Worm (Caenorhabditis elegans) whole organism, L2 larva: ENCODE results near the gene fbxb-105.

Experiments
- F13H6.1 ChIP-seq: sonication (generic microtip); optimal IDR thresholded peaks from 2 replicates; lab custom pipeline; 2016; ENCODE audit warnings: missing genetic modification characterization, missing compliant biosample characterization
- R02D3.7 ChIP-seq: fragments of 150-350 bp; optimal IDR thresholded peaks from 2 replicates; lab custom pipeline; 2014; ENCODE audit warnings: missing biosample characterization, missing genetic modification characterization
- ZK546.5 ChIP-seq: sonication (generic microtip); optimal IDR thresholded peaks from 2 replicates; lab custom pipeline; 2017; ENCODE audit warnings: missing biosample characterization, missing genetic modification characterization
- alr-1 ChIP-seq: fragments of 150-350 bp; optimal IDR thresholded peaks from 2 replicates; lab custom pipeline; 2014; ENCODE audit warnings: missing biosample characterization, missing genetic modification characterization
- aly-2 ChIP-seq: fragments of 150-350 bp; optimal IDR thresholded peaks from 2 replicates; lab custom pipeline; 2014; ENCODE audit warnings: missing biosample characterization, missing genetic modification characterization
- ama-1 ChIP-seq: fragments of 150-350 bp; optimal IDR thresholded peaks from 2 replicates; lab custom pipeline; 2018; ENCODE audit warnings: inconsistent platforms
- ceh-16 ChIP-seq: fragments of 150-350 bp; optimal IDR thresholded peaks from 2 replicates; lab custom pipeline; 2014; ENCODE audit warnings: missing biosample characterization, missing genetic modification characterization
- ceh-82 ChIP-seq: fragments of 150-350 bp; optimal IDR thresholded peaks from 2 replicates; lab custom pipeline; 2014; ENCODE audit warnings: missing biosample characterization, missing genetic modification characterization
- crh-2 ChIP-seq: sonication (generic microtip); optimal IDR thresholded peaks from 2 replicates; lab custom pipeline; 2017; ENCODE audit warnings: missing biosample characterization, missing genetic modification characterization
- dmd-4 ChIP-seq: sonication (generic microtip); optimal IDR thresholded peaks from 2 replicates; lab custom pipeline; 2017; ENCODE audit warnings: missing biosample characterization, missing genetic modification characterization
- egl-27 ChIP-seq: sonication (generic microtip); optimal IDR thresholded peaks from 3 replicates; lab custom pipeline; 2017; ENCODE audit warnings: missing biosample characterization, missing genetic modification reagents, missing genetic modification characterization
- elt-1 ChIP-seq: fragments of 150-350 bp; optimal IDR thresholded peaks from 2 replicates; lab custom pipeline; 2014; ENCODE audit warnings: missing biosample characterization, missing genetic modification characterization
- elt-3 ChIP-seq: sonication (generic microtip); optimal IDR thresholded peaks from 2 replicates; lab custom pipeline; 2017; ENCODE audit warnings: missing biosample characterization, missing genetic modification characterization
- fos-1 ChIP-seq: fragments of 150-350 bp; optimal IDR thresholded peaks from 2 replicates; lab custom pipeline; 2014; ENCODE audit warnings: missing biosample characterization, missing genetic modification characterization
- gmeb-1 ChIP-seq: fragments of 150-350 bp; optimal IDR thresholded peaks from 2 replicates; lab custom pipeline; 2014; ENCODE audit warnings: missing biosample characterization, missing genetic modification characterization
- lin-13 ChIP-seq: fragments of 150-350 bp; optimal IDR thresholded peaks from 2 replicates; lab custom pipeline; 2014; ENCODE audit warnings: missing biosample characterization, missing genetic modification reagents, missing genetic modification characterization
- lin-39 ChIP-seq: fragments of 150-350 bp; optimal IDR thresholded peaks from 2 replicates; lab custom pipeline; 2014; ENCODE audit warnings: missing biosample characterization, missing genetic modification reagents, missing genetic modification characterization
- lsy-2 ChIP-seq, 2 experiments: fragments of 150-350 bp in 1 of 2; sonication (generic microtip) in 1 of 2; optimal IDR thresholded peaks; 2 replicates each; lab custom pipeline; 2014 to 2017; ENCODE audit warnings: missing biosample characterization in 2 of 2, missing genetic modification characterization in 2 of 2
- mbf-1 ChIP-seq: sonication (generic microtip); optimal IDR thresholded peaks from 2 replicates; lab custom pipeline; 2017; ENCODE audit warnings: missing biosample characterization, missing genetic modification characterization
- mdl-1 ChIP-seq, 2 experiments: fragments of 150-350 bp in 1 of 2; sonication (generic microtip) in 1 of 2; optimal IDR thresholded peaks; 2 replicates each; lab custom pipeline; 2017; ENCODE audit warnings: missing biosample characterization in 2 of 2, missing genetic modification characterization in 2 of 2
- nhr-10 ChIP-seq: sonication (generic microtip); optimal IDR thresholded peaks from 2 replicates; lab custom pipeline; 2017; ENCODE audit warnings: missing biosample characterization, missing genetic modification characterization
- nhr-11 ChIP-seq: fragments of 150-350 bp; optimal IDR thresholded peaks from 2 replicates; lab custom pipeline; 2014; ENCODE audit warnings: missing biosample characterization, missing genetic modification characterization
- nhr-12 ChIP-seq: fragments of 150-350 bp; optimal IDR thresholded peaks from 2 replicates; lab custom pipeline; 2014; ENCODE audit warnings: missing biosample characterization, missing genetic modification characterization
- nhr-21 ChIP-seq: fragments of 150-350 bp; optimal IDR thresholded peaks from 2 replicates; lab custom pipeline; 2014; ENCODE audit warnings: missing biosample characterization, missing genetic modification characterization
- nhr-23 ChIP-seq: fragments of 150-350 bp; optimal IDR thresholded peaks from 2 replicates; lab custom pipeline; 2014; ENCODE audit warnings: missing biosample characterization, missing genetic modification reagents, missing genetic modification characterization
- nhr-237 ChIP-seq: fragments of 150-350 bp; optimal IDR thresholded peaks from 2 replicates; lab custom pipeline; 2014; ENCODE audit warnings: missing biosample characterization, missing genetic modification characterization
- nhr-25 ChIP-seq: fragments of 150-350 bp; sonication (generic microtip); optimal IDR thresholded peaks from 3 replicates; lab custom pipeline; 2014; ENCODE audit warnings: missing biosample characterization, missing genetic modification characterization
- nhr-6 ChIP-seq: fragments of 150-350 bp; optimal IDR thresholded peaks from 2 replicates; lab custom pipeline; 2014; ENCODE audit warnings: missing biosample characterization, missing genetic modification characterization
- nhr-77 ChIP-seq: fragments of 150-350 bp; optimal IDR thresholded peaks from 2 replicates; lab custom pipeline; 2014; ENCODE audit warnings: missing biosample characterization, missing genetic modification characterization
- peb-1 ChIP-seq: fragments of 150-350 bp; optimal IDR thresholded peaks from 2 replicates; lab custom pipeline; 2014; ENCODE audit warnings: missing biosample characterization, missing genetic modification characterization
- sem-4 ChIP-seq: fragments of 150-350 bp; optimal IDR thresholded peaks from 2 replicates; lab custom pipeline; 2014; ENCODE audit warnings: missing biosample characterization, missing genetic modification reagents, missing genetic modification characterization
- skn-1 ChIP-seq: sonication (generic microtip); optimal IDR thresholded peaks from 2 replicates; lab custom pipeline; 2017; ENCODE audit warnings: missing biosample characterization, missing genetic modification characterization
- sma-3 ChIP-seq: sonication (generic microtip); optimal IDR thresholded peaks from 2 replicates; lab custom pipeline; 2016; ENCODE audit warnings: missing genetic modification reagents, missing genetic modification characterization, missing compliant biosample characterization
- snpc-4 ChIP-seq: fragments of 150-350 bp; optimal IDR thresholded peaks from 2 replicates; lab custom pipeline; 2014; ENCODE audit warnings: missing biosample characterization, missing genetic modification characterization
- unc-39 ChIP-seq: fragments of 150-350 bp; optimal IDR thresholded peaks from 2 replicates; lab custom pipeline; 2014; ENCODE audit warnings: missing biosample characterization, missing genetic modification characterization
- zag-1 ChIP-seq: fragments of 150-350 bp; optimal IDR thresholded peaks from 2 replicates; lab custom pipeline; 2014; ENCODE audit warnings: missing biosample characterization, missing genetic modification characterization
- ztf-1 ChIP-seq: fragments of 200-800 bp; sonication (Bioruptor generic); conservative IDR thresholded peaks from 2 replicates; pipeline ENCODE4 v1.3.6; 2022; ENCODE audit warnings: missing genetic modification characterization, missing compliant biosample characterization
- ztf-4 ChIP-seq: fragments of 150-350 bp; optimal IDR thresholded peaks from 2 replicates; lab custom pipeline; 2014; ENCODE audit warnings: missing biosample characterization, missing genetic modification characterization

Gene fbxb-105

DNA sequence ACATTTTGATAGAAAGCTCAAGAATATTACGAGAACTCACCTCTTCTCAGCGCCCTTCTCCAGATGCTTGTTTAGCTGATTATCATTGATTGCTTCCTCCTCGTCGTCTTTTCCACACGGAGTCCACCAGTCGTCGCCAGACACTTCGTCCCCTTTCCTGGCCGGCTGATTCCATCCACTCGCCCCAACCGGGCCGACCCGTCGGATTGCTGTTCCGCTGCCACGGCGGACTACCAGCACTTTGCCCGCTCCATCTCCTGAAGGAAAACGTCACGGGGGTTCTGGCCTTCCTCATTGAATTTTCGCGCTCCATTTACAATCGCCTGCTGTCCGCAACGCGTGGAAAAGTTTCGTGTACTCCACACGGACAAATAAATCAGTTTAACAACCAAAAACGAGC, 12.7 kb upstream of the fbxb-105 start:
- TF ChIP-seq nhr-6 (no peak), ZK546.5 (no peak), dmd-4 (tag; lab: Kevin White, UChicago) (no peak), lsy-2 (tag; optimal IDR thresholded peaks at IDR 0.05; lab: Kevin White, UChicago) (no peak), alr-1 (tag; lab: Kevin White, UChicago) (no peak), ama-1 (no peak), zag-1 (tag; lab: Kevin White, UChicago) (no peak), peb-1 (tag; lab: Kevin White, UChicago) (no peak), skn-1 (no peak), fos-1 (no peak), nhr-77 (tag; lab: Kevin White, UChicago) (no peak), snpc-4 (no peak)

DNA sequence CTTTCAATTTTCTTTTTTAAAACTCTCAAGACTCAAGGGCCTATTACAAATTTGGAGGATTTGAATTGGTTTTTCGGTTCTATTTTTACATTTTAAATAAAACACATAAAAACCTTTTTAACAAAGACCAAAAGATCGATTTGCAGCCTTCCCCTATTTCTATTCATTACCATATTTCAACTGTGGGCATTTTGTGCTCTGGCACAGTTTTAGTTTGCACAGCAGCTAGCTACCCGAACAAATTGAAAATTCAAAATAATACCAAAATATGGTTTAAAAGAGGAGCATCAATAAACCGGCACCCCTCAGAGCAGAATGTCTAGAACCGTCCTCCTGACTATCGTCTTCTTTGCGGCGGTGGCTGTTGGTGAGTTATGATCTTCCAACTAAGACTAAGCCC, 10.7 kb upstream of the fbxb-105 start, which contains the start of gene F08D12.2:
Gene F08D12.2, plus strand, starts transcription at position 301 of the 400 bp plus-strand sequence.
- TF ChIP-seq ZK546.5 = no peak
- TF ChIP-seq ceh-82 (tag; lab: Kevin White, UChicago) = no peak
- no peak for TF ChIP-seq elt-1 (tag; lab: Kevin White, UChicago)
- TF ChIP-seq sem-4 (tag; lab: Kevin White, UChicago) = no peak
- no peak for TF ChIP-seq ceh-16
- no peak for TF ChIP-seq mdl-1 (tag; optimal IDR thresholded peaks at IDR 0.05; lab: Kevin White, UChicago)
- no peak for TF ChIP-seq egl-27 (tag; lab: Kevin White, UChicago)
- no peak for TF ChIP-seq nhr-23
- TF ChIP-seq F13H6.1 = no peak
- TF ChIP-seq gmeb-1 = no peak
- TF ChIP-seq ztf-1 (GFP tag; lab: Robert Waterston, UW) = no peak
- TF ChIP-seq lsy-2 (tag; optimal IDR thresholded peaks at IDR 0.05; lab: Kevin White, UChicago) = no peak
- TF ChIP-seq alr-1 (tag; lab: Kevin White, UChicago) = no peak
- TF ChIP-seq elt-3 (tag; lab: Kevin White, UChicago) = no peak
- TF ChIP-seq ama-1 = no peak
- no peak for TF ChIP-seq nhr-12 (tag; lab: Kevin White, UChicago)
- no peak for TF ChIP-seq lin-13 (GFP tag; lab: Kevin White, UChicago)
- TF ChIP-seq fos-1 = no peak

DNA sequence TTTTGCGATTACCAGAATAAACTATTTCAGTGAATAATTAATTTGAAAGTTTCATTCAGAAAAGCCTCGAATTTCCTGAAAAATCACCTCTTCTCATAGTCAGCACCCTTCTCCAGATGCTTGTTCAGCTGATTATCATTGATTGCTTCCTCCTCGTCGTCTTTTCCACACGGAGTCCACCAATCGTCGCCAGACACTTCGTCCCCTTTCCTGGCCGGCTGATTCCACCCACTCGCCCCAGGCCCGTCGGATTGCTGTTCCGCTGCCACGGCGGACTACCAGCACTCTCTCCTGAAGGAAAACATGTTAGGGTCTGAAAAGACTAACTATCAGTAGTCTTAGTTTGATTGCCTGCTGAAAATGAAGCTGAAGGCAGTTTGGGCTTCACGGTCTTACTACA, 10.1 kb upstream of the fbxb-105 start:
- TF ChIP-seq R02D3.7 (tag; lab: Kevin White, UChicago) (no peak), nhr-23 (no peak), unc-39 (tag; lab: Kevin White, UChicago) (no peak)

DNA sequence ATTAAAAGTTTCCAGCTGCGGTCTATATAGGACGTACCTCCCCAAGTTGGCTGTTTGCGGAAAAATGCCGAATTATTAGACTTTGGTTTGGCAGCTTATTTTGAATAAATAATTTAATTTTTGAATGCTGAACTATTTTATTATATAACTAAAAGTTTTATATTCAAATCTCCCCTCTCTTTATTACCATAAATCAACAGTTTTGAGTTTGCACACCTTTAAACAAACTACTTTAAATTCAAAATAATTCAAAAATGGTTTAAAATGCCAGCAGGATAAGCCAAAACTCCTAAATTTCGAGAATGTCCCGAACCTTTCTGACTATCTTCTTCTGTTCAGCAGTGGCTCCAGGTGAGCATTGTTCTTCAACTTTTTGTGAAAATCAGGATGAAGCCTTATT, 8.6 kb upstream of the fbxb-105 start, which contains the start of gene F08D12.3:
Gene F08D12.3, plus strand, starts transcription at position 301 of the 400 bp plus-strand sequence.
- no peak for TF ChIP-seq ama-1
- no peak for TF ChIP-seq nhr-21 (tag; lab: Kevin White, UChicago)
- no peak for TF ChIP-seq ztf-4 (tag; lab: Kevin White, UChicago)
- no peak for TF ChIP-seq fos-1
- TF ChIP-seq nhr-10 (tag; lab: Kevin White, UChicago) = no peak
- no peak for TF ChIP-seq aly-2 (tag; lab: Kevin White, UChicago)
- TF ChIP-seq nhr-237 (tag; lab: Kevin White, UChicago) = no peak
- no peak for TF ChIP-seq nhr-25 (tag; lab: Kevin White, UChicago)
- TF ChIP-seq ztf-1 (GFP tag; lab: Robert Waterston, UW) = no peak
- no peak for TF ChIP-seq sma-3
- TF ChIP-seq snpc-4 = no peak
- no peak for TF ChIP-seq lin-39 (tag; lab: Kevin White, UChicago)
- TF ChIP-seq elt-3 (tag; lab: Kevin White, UChicago) = no peak

DNA sequence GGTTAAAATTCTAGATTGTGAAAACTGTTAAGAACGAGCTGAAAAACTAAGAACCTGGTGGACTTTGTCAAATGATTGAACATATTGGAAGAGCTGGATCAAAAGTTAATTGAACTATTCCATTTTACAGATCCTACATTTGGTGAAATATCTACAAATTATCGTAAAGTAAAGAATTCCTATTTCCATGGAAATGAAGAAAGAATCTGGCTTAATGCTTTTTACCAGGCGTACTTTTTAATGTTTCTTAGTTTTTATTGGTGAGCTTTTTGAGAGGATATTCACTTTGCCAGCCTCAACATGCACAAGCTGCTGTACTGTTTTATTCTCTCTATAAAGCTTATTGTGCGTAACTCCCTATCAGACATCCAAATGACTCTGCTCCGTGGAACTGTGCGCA, 7.2 kb upstream of the fbxb-105 start, which contains the start of gene F08D12.4:
Gene F08D12.4, plus strand, starts transcription at position 301 of the 400 bp plus-strand sequence.
- no peak for TF ChIP-seq R02D3.7 (tag; lab: Kevin White, UChicago)
- no peak for TF ChIP-seq ztf-4 (tag; lab: Kevin White, UChicago)
- no peak for TF ChIP-seq nhr-10 (tag; lab: Kevin White, UChicago)
- TF ChIP-seq nhr-6 = no peak
- TF ChIP-seq crh-2 (tag; lab: Kevin White, UChicago) = no peak
- TF ChIP-seq aly-2 (tag; lab: Kevin White, UChicago) = no peak
- no peak for TF ChIP-seq nhr-11 (tag; lab: Kevin White, UChicago)
- TF ChIP-seq nhr-77 (tag; lab: Kevin White, UChicago) = no peak
- no peak for TF ChIP-seq mbf-1
- TF ChIP-seq mdl-1 (tag; optimal IDR thresholded peaks at IDR 0.05; lab: Kevin White, UChicago) = no peak
- no peak for TF ChIP-seq ceh-82 (tag; lab: Kevin White, UChicago)
- no peak for TF ChIP-seq elt-3 (tag; lab: Kevin White, UChicago)
- TF ChIP-seq nhr-237 (tag; lab: Kevin White, UChicago) = no peak
